Worm (Caenorhabditis elegans): ENCODE results near the gene ZC487.1.

- TF ChIP-seq ztf-29 (GFP tag; IDR thresholded peaks at IDR 0.05): no peak
- TF ChIP-seq cog-1 (tag; optimal IDR thresholded peaks at IDR 0.05): no peak
- no peak for TF ChIP-seq ztf-23 (GFP tag; IDR thresholded peaks at IDR 0.05)
- TF ChIP-seq ref-1 (GFP tag; conservative IDR thresholded peaks at IDR 0.05): no peak
- no peak for TF ChIP-seq tab-1 (GFP tag; IDR thresholded peaks at IDR 0.05)
Measured at ce11 chrV:6685963-6686362, 41.4 kb upstream of the ZC487.1 start.
